Fruit fly (Drosophila melanogaster): ENCODE data around the gene Ten-a.

Ten-a gene

DNA sequence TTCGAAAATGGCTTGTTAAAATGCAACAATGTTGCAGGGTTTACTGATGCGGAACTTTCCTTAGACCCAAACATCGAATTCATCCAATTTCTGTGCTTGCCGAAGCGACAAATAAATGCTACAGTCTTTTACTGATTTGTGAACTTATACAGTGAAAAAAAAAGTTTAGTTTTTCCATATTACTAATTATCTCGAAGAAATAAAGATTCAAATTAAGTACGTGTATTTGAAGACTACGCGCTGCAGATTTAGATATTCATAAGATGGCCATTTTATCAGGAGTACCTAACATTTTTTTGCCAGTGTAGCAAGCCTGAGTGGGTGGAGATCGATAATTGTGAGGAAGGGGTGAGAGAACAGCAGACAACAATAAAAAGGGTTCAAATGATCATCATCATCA, 178.0 kb downstream of the Ten-a start (continued):
- TF ChIP-seq ERR (GFP tag; optimal IDR thresholded peaks at IDR 0.05) (peak; percentile 31), BtbVII (GFP tag; optimal IDR thresholded peaks at IDR 0.05) (no peak), mirr (GFP tag; optimal IDR thresholded peaks at IDR 0.05) (no peak), bigmax (GFP tag; optimal IDR thresholded peaks at IDR 0.05) (no peak), CG7745 (tag; optimal IDR thresholded peaks at IDR 0.05) (no peak), Ravus (GFP tag; IDR thresholded peaks at IDR 0.05) (no peak), Hr3 (GFP tag; optimal IDR thresholded peaks at IDR 0.05) (peak; percentile 34), CG2120 (GFP tag; optimal IDR thresholded peaks at IDR 0.05) (no peak), sqz (GFP tag; optimal IDR thresholded peaks at IDR 0.05) (no peak), CG17802 (tag; optimal IDR thresholded peaks at IDR 0.05) (no peak), Hey (tag; optimal IDR thresholded peaks at IDR 0.05) (no peak), tio (GFP tag; optimal IDR thresholded peaks at IDR 0.05) (no peak), H15 (GFP tag; IDR thresholded peaks at IDR 0.05) (peak; percentile 57; the same call in 2 of the 3 replicates), cad (GFP tag; optimal IDR thresholded peaks at IDR 0.05) (no peak), CG11504 (tag; optimal IDR thresholded peaks at IDR 0.05) (peak; percentile 76), corto (GFP tag; optimal IDR thresholded peaks at IDR 0.05) (no peak), insv (GFP tag; optimal IDR thresholded peaks at IDR 0.05) (no peak), Awh (GFP tag; IDR thresholded peaks at IDR 0.05) (no peak), jumu (GFP tag; optimal IDR thresholded peaks at IDR 0.05) (peak; percentile 73), nom (GFP tag; optimal IDR thresholded peaks at IDR 0.05) (no peak), dati (GFP tag; IDR thresholded peaks at IDR 0.05) (no peak), CG8388 (GFP tag; optimal IDR thresholded peaks at IDR 0.05) (peak; percentile 46), GATAe (GFP tag; conservative IDR thresholded peaks at IDR 0.05) (no peak), sob (GFP tag; IDR thresholded peaks at IDR 0.05) (peak; percentile 33; the same call in 1 of the 2 replicates), CG30020 (tag; optimal IDR thresholded peaks at IDR 0.05) (peak; percentile 16), CG7928 (GFP tag; optimal IDR thresholded peaks at IDR 0.05) (no peak), Max (GFP tag; optimal IDR thresholded peaks at IDR 0.05) (no peak), lbe (GFP tag; optimal IDR thresholded peaks at IDR 0.05) (no peak), Oaz (GFP tag; IDR thresholded peaks at IDR 0.05) (no peak), zen2 (GFP tag; IDR thresholded peaks at IDR 0.05; ENCODE audit: partially characterized antibody) (no peak), Nf-YC (tag; optimal IDR thresholded peaks at IDR 0.05) (no peak), CG9215 (GFP tag; IDR thresholded peaks at IDR 0.05) (no peak; the same call in 1 of the 2 replicates), bowl (GFP tag; IDR thresholded peaks at IDR 0.05) (no peak), Trl (optimal IDR thresholded peaks at IDR 0.05) (no peak), Trl (GFP tag; optimal IDR thresholded peaks at IDR 0.05) (peak; percentile 85), stwl (tag; optimal IDR thresholded peaks at IDR 0.05) (no peak), CG18599 (GFP tag; optimal IDR thresholded peaks at IDR 0.05) (no peak), pnt (GFP tag; optimal IDR thresholded peaks at IDR 0.05) (peak; percentile 85), Bteb2 (GFP tag; optimal IDR thresholded peaks at IDR 0.05) (no peak), Spps (tag; optimal IDR thresholded peaks at IDR 0.05) (no peak), CG34224 (GFP tag; IDR thresholded peaks at IDR 0.05; ENCODE audit: partially characterized antibody) (no peak), bab2 (GFP tag; optimal IDR thresholded peaks at IDR 0.05) (peak; percentile 82), Mes4 (GFP tag; optimal IDR thresholded peaks at IDR 0.05) (peak; percentile 12), CG8944 (GFP tag; optimal IDR thresholded peaks at IDR 0.05) (peak; percentile 49), HLH4C (GFP tag; IDR thresholded peaks at IDR 0.05; ENCODE audit: partially characterized antibody) (no peak), kay (GFP tag; optimal IDR thresholded peaks at IDR 0.05) (peak; percentile 33), CG6254 (GFP tag; optimal IDR thresholded peaks at IDR 0.05) (no peak), maf-S (GFP tag; optimal IDR thresholded peaks at IDR 0.05) (no peak), Side (GFP tag; optimal IDR thresholded peaks at IDR 0.05) (peak; percentile 72), ftz-f1 (GFP tag; optimal IDR thresholded peaks at IDR 0.05) (no peak), klu (GFP tag; IDR thresholded peaks at IDR 0.05) (peak; percentile 41; the same call in 1 of the 2 replicates), pum (GFP tag; optimal IDR thresholded peaks at IDR 0.05) (peak; percentile 83)
